Fruit fly (Drosophila melanogaster): ENCODE data around the gene CG2187.

Gene CG2187

DNA sequence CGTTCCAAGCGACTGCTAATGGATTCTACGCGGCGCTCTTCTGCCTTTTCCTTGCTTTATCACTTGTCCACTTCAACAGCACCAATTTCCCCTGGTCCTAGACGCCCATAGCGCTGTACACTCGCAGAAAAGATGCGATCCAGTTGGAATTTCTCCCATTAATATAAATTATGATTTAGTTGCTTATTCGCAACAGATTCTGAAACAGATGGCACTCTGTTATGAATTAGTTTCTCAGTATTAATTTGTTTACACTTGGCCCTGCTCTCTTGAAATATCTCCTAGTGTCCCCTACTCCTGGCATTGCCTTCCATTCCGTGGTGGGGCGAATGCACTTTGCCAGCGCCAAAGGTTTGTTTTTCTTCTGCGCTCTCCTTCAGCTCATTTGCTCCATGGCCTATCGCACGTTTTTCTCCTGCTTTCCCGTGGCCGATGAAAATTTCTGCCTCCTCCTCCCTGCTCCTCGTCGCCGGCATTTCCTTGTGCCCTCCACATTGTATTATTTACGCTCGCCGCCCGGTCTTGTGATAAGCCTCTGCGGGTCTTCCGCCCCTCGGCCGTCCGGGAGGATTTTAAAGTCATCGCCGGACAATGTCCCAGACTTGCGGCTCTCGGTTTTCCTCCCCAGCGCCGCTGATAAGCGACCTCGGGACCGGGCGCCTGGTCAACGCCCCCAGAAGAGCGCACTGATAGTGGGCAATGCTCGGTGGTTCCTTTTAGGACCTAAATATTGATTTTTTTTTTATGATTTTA lies 52.1 kb downstream of the CG2187 start (continued):
- TF ChIP-seq Ets21C (GFP tag; optimal IDR thresholded peaks at IDR 0.05) = no peak
- TF ChIP-seq CG3919 (GFP tag; optimal IDR thresholded peaks at IDR 0.05) = peak; percentile 79
- no peak for TF ChIP-seq vri (GFP tag; optimal IDR thresholded peaks at IDR 0.05)
- TF ChIP-seq Hr4 (GFP tag; optimal IDR thresholded peaks at IDR 0.05) = peak; percentile 69
- no peak for TF ChIP-seq fd85E (GFP tag; optimal IDR thresholded peaks at IDR 0.05)
- no peak for TF ChIP-seq CG16779 (tag; optimal IDR thresholded peaks at IDR 0.05)
- TF ChIP-seq fd59A (GFP tag; optimal IDR thresholded peaks at IDR 0.05) = peak; percentile 16
- peak; percentile 75 for TF ChIP-seq Sox14 (GFP tag; optimal IDR thresholded peaks at IDR 0.05)
- no peak for TF ChIP-seq CG31627 (GFP tag; optimal IDR thresholded peaks at IDR 0.05)
- no peak for TF ChIP-seq CG6792 (GFP tag; optimal IDR thresholded peaks at IDR 0.05)
- TF ChIP-seq CG11902 (GFP tag; optimal IDR thresholded peaks at IDR 0.05) = no peak
- TF ChIP-seq CG8632 (GFP tag; optimal IDR thresholded peaks at IDR 0.05) = no peak
- TF ChIP-seq CG1621 (tag; optimal IDR thresholded peaks at IDR 0.05) = no peak
- TF ChIP-seq cyc (GFP tag; optimal IDR thresholded peaks at IDR 0.05) = no peak
- TF ChIP-seq CG11762 (GFP tag; optimal IDR thresholded peaks at IDR 0.05; ENCODE audit: insufficient read depth) = peak; percentile 22
- no peak for TF ChIP-seq esn (GFP tag; optimal IDR thresholded peaks at IDR 0.05)
- peak; percentile 83 for TF ChIP-seq CG10631 (GFP tag; optimal IDR thresholded peaks at IDR 0.05)
- peak; percentile 68 for TF ChIP-seq CG15336 (GFP tag; IDR thresholded peaks at IDR 0.05)
- TF ChIP-seq CG9139 (GFP tag; optimal IDR thresholded peaks at IDR 0.05) = no peak
- peak; percentile 31 for TF ChIP-seq net (GFP tag; optimal IDR thresholded peaks at IDR 0.05)
- TF ChIP-seq lz (GFP tag; optimal IDR thresholded peaks at IDR 0.05) = no peak
- peak in 1 of 2 experiments; percentile 77 for TF ChIP-seq salr (GFP tag; optimal IDR thresholded peaks at IDR 0.05)
- TF ChIP-seq fkh (GFP tag; optimal IDR thresholded peaks at IDR 0.05) = no peak
- TF ChIP-seq Ets96B (tag; optimal IDR thresholded peaks at IDR 0.05) = peak; percentile 44
- no peak for TF ChIP-seq Met (GFP tag; optimal IDR thresholded peaks at IDR 0.05)
- TF ChIP-seq CG7368 (GFP tag; optimal IDR thresholded peaks at IDR 0.05) = peak; percentile 43
- TF ChIP-seq acj6 (GFP tag; optimal IDR thresholded peaks at IDR 0.05) = peak; percentile 57
- peak; percentile 59 for TF ChIP-seq CG10669 (GFP tag; optimal IDR thresholded peaks at IDR 0.05)
- peak in 1 of 2 experiments; percentile 1 for TF ChIP-seq ss (GFP tag; optimal IDR thresholded peaks at IDR 0.05)
- no peak for TF ChIP-seq CG8319 (GFP tag; optimal IDR thresholded peaks at IDR 0.05)
- TF ChIP-seq Eip93F (GFP tag; optimal IDR thresholded peaks at IDR 0.05) = no peak
- peak; percentile 63 for TF ChIP-seq pdm3 (GFP tag; optimal IDR thresholded peaks at IDR 0.05)
- no peak for TF ChIP-seq Smox (GFP tag; optimal IDR thresholded peaks at IDR 0.05)

Data from whole organism, prepupa.